Worm (Caenorhabditis elegans): Measurements from ENCODE around the gene K06A4.2.
A peak's percentile ranks its signal among the peaks of the same experiment; 100 is the strongest.

K06A4.2 gene

ce11 chrV:9443109-9443508 lies 40.9 kb upstream of the K06A4.2 start:
- TF ChIP-seq T07F8.4 (tag; optimal IDR thresholded peaks at IDR 0.05): no peak
- TF ChIP-seq nhr-80 (tag; optimal IDR thresholded peaks at IDR 0.05): peak; percentile 63

DNA sequence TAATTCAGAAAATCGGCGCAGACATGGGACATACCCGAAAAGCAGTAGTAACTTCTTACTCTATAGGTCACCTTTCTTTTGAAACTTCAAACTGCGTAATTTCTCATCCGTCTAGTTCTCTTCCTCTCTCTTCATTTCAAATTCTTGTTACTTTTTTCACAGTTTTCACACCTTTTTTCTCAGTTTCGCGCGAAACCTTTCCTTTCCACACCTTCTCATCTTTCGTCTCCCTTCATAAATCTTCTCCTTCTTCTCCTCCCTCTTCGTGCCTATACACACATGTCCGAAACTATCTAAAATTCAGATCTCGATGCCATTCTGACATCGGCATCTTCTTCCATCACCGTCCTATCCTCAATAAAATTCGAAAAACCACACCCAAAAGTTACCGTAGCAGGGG lies 40.3 kb upstream of the K06A4.2 start, which contains the start of gene wdr-62:
Gene wdr-62, plus strand, starts transcription at position 301 of the 400 bp plus-strand sequence.
- TF ChIP-seq lin-26 (GFP tag; IDR thresholded peaks at IDR 0.05) (no peak), lir-1 (GFP tag; conservative IDR thresholded peaks at IDR 0.05) (no peak), nfyb-1 (GFP tag; IDR thresholded peaks at IDR 0.05) (no peak), ztf-3 (GFP tag; optimal IDR thresholded peaks at IDR 0.05) (no peak), ekl-4 (GFP tag; IDR thresholded peaks at IDR 0.05) (no peak), D2030.7 (GFP tag; IDR thresholded peaks at IDR 0.05) (no peak), hrde-1 (tag; optimal IDR thresholded peaks at IDR 0.05; ENCODE audit: borderline replicate concordance) (no peak), ztf-18 (tag; optimal IDR thresholded peaks at IDR 0.05) (no peak)

DNA sequence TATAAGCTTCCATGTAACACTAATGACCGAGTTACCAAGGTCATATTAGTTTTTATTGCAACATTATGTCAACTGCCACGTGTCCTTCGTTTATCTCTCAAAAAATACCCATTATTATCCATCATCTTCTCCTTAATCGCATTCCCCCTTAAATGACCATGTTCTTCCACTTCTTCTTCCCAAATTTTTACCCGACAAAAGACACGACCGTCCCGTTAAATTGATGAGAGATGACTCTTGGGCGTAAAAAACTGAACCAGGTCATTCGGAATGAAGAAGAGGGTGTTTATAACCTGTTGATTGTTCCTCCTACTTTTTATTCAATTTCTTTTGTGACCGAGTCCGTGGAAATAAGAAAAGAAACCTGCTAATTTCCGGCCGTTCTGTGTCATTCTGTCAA lies 39.4 kb upstream of the K06A4.2 start:
- no peak for TF ChIP-seq mel-28 (tag; optimal IDR thresholded peaks at IDR 0.05; ENCODE audit: borderline replicate concordance)

ce11 chrV:9451485-9451884 lies 32.5 kb upstream of the K06A4.2 start:
- TF ChIP-seq nfyb-1 (GFP tag; IDR thresholded peaks at IDR 0.05) (no peak), zfh-2 (GFP tag; conservative IDR thresholded peaks at IDR 0.05) (no peak), F23B12.7 (tag; optimal IDR thresholded peaks at IDR 0.05; ENCODE audit: insufficient read depth) (no peak), ztf-28 (GFP tag; IDR thresholded peaks at IDR 0.05) (no peak), attf-6 (GFP tag; IDR thresholded peaks at IDR 0.05) (no peak)

DNA sequence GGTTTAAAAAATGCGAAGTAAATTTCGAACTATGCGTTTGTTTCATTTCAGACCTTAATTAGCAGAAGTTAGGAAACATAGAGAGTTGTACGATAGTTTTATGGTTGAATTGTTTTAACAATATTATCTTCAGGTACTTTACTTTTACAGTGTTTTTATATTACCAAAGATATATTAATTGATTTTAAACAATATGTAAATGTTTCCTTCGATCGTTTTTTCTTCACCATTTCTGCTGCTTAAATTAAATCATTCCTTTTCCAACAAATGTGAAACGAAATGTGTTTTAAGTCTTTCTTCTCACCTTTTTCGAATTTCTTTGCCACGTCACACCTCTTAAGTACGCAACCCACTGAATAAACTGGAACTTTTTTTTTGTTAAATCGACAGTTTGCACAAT lies 30.7 kb upstream of the K06A4.2 start:
- TF ChIP-seq nhr-179 (tag; optimal IDR thresholded peaks at IDR 0.05) (no peak), lag-1 (GFP tag; IDR thresholded peaks at IDR 0.05) (no peak), zfh-2 (GFP tag; conservative IDR thresholded peaks at IDR 0.05) (no peak), mxl-1 (tag; optimal IDR thresholded peaks at IDR 0.05) (no peak), Y95B8A.8 (GFP tag; IDR thresholded peaks at IDR 0.05) (no peak), madf-3 (GFP tag; IDR thresholded peaks at IDR 0.05) (no peak), pha-4 (tag; optimal IDR thresholded peaks at IDR 0.05) (no peak), ceh-27 (GFP tag; optimal IDR thresholded peaks at IDR 0.05) (no peak), ztf-28 (GFP tag; IDR thresholded peaks at IDR 0.05) (no peak)

DNA sequence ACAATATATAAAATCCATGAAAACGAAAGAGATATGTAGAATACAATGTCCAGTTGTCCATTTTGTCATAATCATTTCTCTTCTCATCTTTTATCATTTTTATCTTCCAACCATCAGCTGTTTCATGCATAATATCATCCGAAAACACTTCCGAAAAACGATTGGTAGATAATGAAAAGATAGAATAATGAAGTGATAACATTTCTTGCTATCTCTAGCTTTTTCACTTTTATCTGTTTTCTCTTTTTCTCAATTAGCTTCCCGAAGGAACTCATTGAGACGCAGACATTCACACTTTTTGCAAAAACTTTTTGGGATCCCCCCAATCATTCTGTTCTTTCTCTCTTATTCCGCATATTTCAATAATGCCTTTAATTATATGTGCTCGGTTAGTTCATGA lies 30.1 kb upstream of the K06A4.2 start:
- no peak for TF ChIP-seq F10E7.11 (tag; optimal IDR thresholded peaks at IDR 0.05)
- TF ChIP-seq F22D6.2 (tag; optimal IDR thresholded peaks at IDR 0.05): no peak
- no peak for TF ChIP-seq ztf-6 (GFP tag; IDR thresholded peaks at IDR 0.05)
- TF ChIP-seq madf-10 (tag; optimal IDR thresholded peaks at IDR 0.05): no peak
- TF ChIP-seq madf-6 (GFP tag; IDR thresholded peaks at IDR 0.05): no peak
- no peak for TF ChIP-seq rec-8 (tag; optimal IDR thresholded peaks at IDR 0.05)
- no peak for TF ChIP-seq ets-4 (GFP tag; optimal IDR thresholded peaks at IDR 0.05)
- TF ChIP-seq nfya-2 (GFP tag; IDR thresholded peaks at IDR 0.05): no peak
- TF ChIP-seq ceh-91 (GFP tag; IDR thresholded peaks at IDR 0.05): no peak
- no peak for TF ChIP-seq F49E8.2 (tag; optimal IDR thresholded peaks at IDR 0.05; ENCODE audit: insufficient read depth)

All from whole organism, young adult.